Worm (Caenorhabditis elegans): ENCODE results near the gene srw-113.
"Not testable (repeated sequence)": the region's sequence is repeated elsewhere in the genome, so short reads cannot be mapped to it uniquely, and the experiment has no call there.

The srw-113 gene

ce11 chrV:15361412-15361811, 28.5 kb downstream of the srw-113 start, which contains the start of gene ech-1.1:
ech-1.1 (minus strand) TSS chrV:15361512.
- TF ChIP-seq tab-1 (GFP tag; IDR thresholded peaks at IDR 0.05); med-1 (GFP tag; optimal IDR thresholded peaks at IDR 0.05; ENCODE audit: insufficient read depth); T22C8.4 (GFP tag; IDR thresholded peaks at IDR 0.05): not testable (repeated sequence)

ce11 chrV:15367770-15368169, 34.8 kb downstream of the srw-113 start:
- no peak for TF ChIP-seq flt-1 (GFP tag; IDR thresholded peaks at IDR 0.05)
- TF ChIP-seq med-1 (GFP tag; optimal IDR thresholded peaks at IDR 0.05; ENCODE audit: insufficient read depth) = no peak
- no peak for TF ChIP-seq ztf-29 (GFP tag; IDR thresholded peaks at IDR 0.05)
- TF ChIP-seq klf-2 (GFP tag; conservative IDR thresholded peaks at IDR 0.05) = no peak
- no peak for TF ChIP-seq ref-1 (GFP tag; conservative IDR thresholded peaks at IDR 0.05)
- no peak for TF ChIP-seq T22C8.4 (GFP tag; IDR thresholded peaks at IDR 0.05)
- no peak for TF ChIP-seq tab-1 (GFP tag; IDR thresholded peaks at IDR 0.05)
- no peak for TF ChIP-seq ztf-23 (GFP tag; IDR thresholded peaks at IDR 0.05)
- TF ChIP-seq cog-1 (tag; optimal IDR thresholded peaks at IDR 0.05) = no peak

DNA sequence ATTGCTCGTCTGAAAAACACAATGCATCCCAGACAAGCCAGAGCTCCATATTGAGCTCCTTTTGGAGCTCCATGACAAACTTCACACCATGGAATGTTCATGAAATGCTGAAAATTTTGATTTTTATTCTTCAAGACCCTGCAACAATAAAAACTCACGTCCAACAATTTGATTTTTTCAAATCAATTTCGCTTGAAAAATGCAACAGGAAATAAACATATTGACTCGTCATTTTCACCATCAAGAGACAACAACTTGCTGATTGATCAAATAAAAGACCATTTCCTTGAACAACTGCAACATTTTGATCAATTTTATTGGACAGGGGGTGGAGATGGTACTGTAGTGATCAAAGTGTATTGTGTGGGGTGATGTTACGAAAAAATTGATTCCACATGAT, 36.8 kb downstream of the srw-113 start, which contains the start of gene nhr-269:
Gene nhr-269, minus strand, starts transcription at position 101 of the 400 bp plus-strand sequence.
- no peak for TF ChIP-seq ztf-23 (GFP tag; IDR thresholded peaks at IDR 0.05)
- no peak for TF ChIP-seq med-1 (GFP tag; optimal IDR thresholded peaks at IDR 0.05; ENCODE audit: insufficient read depth)
- TF ChIP-seq ztf-29 (GFP tag; IDR thresholded peaks at IDR 0.05) = no peak
- no peak for TF ChIP-seq flt-1 (GFP tag; IDR thresholded peaks at IDR 0.05)
- no peak for TF ChIP-seq tab-1 (GFP tag; IDR thresholded peaks at IDR 0.05)
- TF ChIP-seq T22C8.4 (GFP tag; IDR thresholded peaks at IDR 0.05) = no peak
- TF ChIP-seq cog-1 (tag; optimal IDR thresholded peaks at IDR 0.05) = no peak
- no peak for TF ChIP-seq klf-2 (GFP tag; conservative IDR thresholded peaks at IDR 0.05)
- no peak for TF ChIP-seq ref-1 (GFP tag; conservative IDR thresholded peaks at IDR 0.05)

ce11 chrV:15376223-15376622, 43.3 kb downstream of the srw-113 start, which contains the start of gene srh-52:
srh-52 (minus strand) TSS chrV:15376323.
- TF ChIP-seq ztf-23 (GFP tag; IDR thresholded peaks at IDR 0.05) (no peak), tab-1 (GFP tag; IDR thresholded peaks at IDR 0.05) (no peak), klf-2 (GFP tag; conservative IDR thresholded peaks at IDR 0.05) (no peak), ztf-29 (GFP tag; IDR thresholded peaks at IDR 0.05) (no peak), ref-1 (GFP tag; conservative IDR thresholded peaks at IDR 0.05) (no peak), T22C8.4 (GFP tag; IDR thresholded peaks at IDR 0.05) (no peak), flt-1 (GFP tag; IDR thresholded peaks at IDR 0.05) (no peak), med-1 (GFP tag; optimal IDR thresholded peaks at IDR 0.05; ENCODE audit: insufficient read depth) (no peak), cog-1 (tag; optimal IDR thresholded peaks at IDR 0.05) (no peak)

ce11 chrV:15377903-15378302, 45.0 kb downstream of the srw-113 start, which contains the start of gene srh-122:
srh-122 (minus strand) TSS chrV:15378003.
- TF ChIP-seq flt-1 (GFP tag; IDR thresholded peaks at IDR 0.05) (no peak), ref-1 (GFP tag; conservative IDR thresholded peaks at IDR 0.05) (no peak), klf-2 (GFP tag; conservative IDR thresholded peaks at IDR 0.05) (no peak), cog-1 (tag; optimal IDR thresholded peaks at IDR 0.05) (no peak), T22C8.4 (GFP tag; IDR thresholded peaks at IDR 0.05) (no peak), ztf-23 (GFP tag; IDR thresholded peaks at IDR 0.05) (no peak), tab-1 (GFP tag; IDR thresholded peaks at IDR 0.05) (no peak), ztf-29 (GFP tag; IDR thresholded peaks at IDR 0.05) (no peak), med-1 (GFP tag; optimal IDR thresholded peaks at IDR 0.05; ENCODE audit: insufficient read depth) (no peak)

ce11 chrV:15379817-15380216, 46.9 kb downstream of the srw-113 start, which contains the start of gene srh-251:
srh-251 (minus strand) TSS chrV:15379917.
- TF ChIP-seq flt-1 (GFP tag; IDR thresholded peaks at IDR 0.05) (no peak), med-1 (GFP tag; optimal IDR thresholded peaks at IDR 0.05; ENCODE audit: insufficient read depth) (no peak), cog-1 (tag; optimal IDR thresholded peaks at IDR 0.05) (no peak), ref-1 (GFP tag; conservative IDR thresholded peaks at IDR 0.05) (no peak), ztf-23 (GFP tag; IDR thresholded peaks at IDR 0.05) (no peak), ztf-29 (GFP tag; IDR thresholded peaks at IDR 0.05) (no peak), klf-2 (GFP tag; conservative IDR thresholded peaks at IDR 0.05) (no peak), T22C8.4 (GFP tag; IDR thresholded peaks at IDR 0.05) (no peak), tab-1 (GFP tag; IDR thresholded peaks at IDR 0.05) (no peak)

ce11 chrV:15380857-15381256, 47.9 kb downstream of the srw-113 start, which contains the start of gene dhs-23:
dhs-23 (plus strand) TSS chrV:15381219.
- TF ChIP-seq ref-1 (GFP tag; conservative IDR thresholded peaks at IDR 0.05) (no peak), ztf-23 (GFP tag; IDR thresholded peaks at IDR 0.05) (no peak), med-1 (GFP tag; optimal IDR thresholded peaks at IDR 0.05; ENCODE audit: insufficient read depth) (no peak), flt-1 (GFP tag; IDR thresholded peaks at IDR 0.05) (no peak), tab-1 (GFP tag; IDR thresholded peaks at IDR 0.05) (no peak), cog-1 (tag; optimal IDR thresholded peaks at IDR 0.05) (no peak), T22C8.4 (GFP tag; IDR thresholded peaks at IDR 0.05) (no peak), ztf-29 (GFP tag; IDR thresholded peaks at IDR 0.05) (no peak), klf-2 (GFP tag; conservative IDR thresholded peaks at IDR 0.05) (no peak)

ce11 chrV:15383739-15384138, 50.8 kb downstream of the srw-113 start, which contains the start of gene str-88:
str-88 (minus strand) TSS chrV:15383839.
- no peak for TF ChIP-seq ztf-23 (GFP tag; IDR thresholded peaks at IDR 0.05)
- no peak for TF ChIP-seq ztf-29 (GFP tag; IDR thresholded peaks at IDR 0.05)
- no peak for TF ChIP-seq tab-1 (GFP tag; IDR thresholded peaks at IDR 0.05)
- no peak for TF ChIP-seq T22C8.4 (GFP tag; IDR thresholded peaks at IDR 0.05)
- no peak for TF ChIP-seq flt-1 (GFP tag; IDR thresholded peaks at IDR 0.05)
- no peak for TF ChIP-seq med-1 (GFP tag; optimal IDR thresholded peaks at IDR 0.05; ENCODE audit: insufficient read depth)
- no peak for TF ChIP-seq klf-2 (GFP tag; conservative IDR thresholded peaks at IDR 0.05)
- TF ChIP-seq cog-1 (tag; optimal IDR thresholded peaks at IDR 0.05) = no peak
- TF ChIP-seq ref-1 (GFP tag; conservative IDR thresholded peaks at IDR 0.05) = no peak

Data from whole organism, midembryonic.